Worm (Caenorhabditis elegans) whole organism, mixed stage, embryonic: ENCODE results near the gene twk-18.

ENCODE experiments used
- M03D4.4 ChIP-seq: sonication (generic microtip); optimal IDR thresholded peaks from 2 replicates; lab custom pipeline; 2017; ENCODE audit warnings: mild to moderate bottlenecking, missing genetic modification characterization, missing compliant biosample characterization
- blmp-1 ChIP-seq: fragments of 150-350 bp; optimal IDR thresholded peaks from 2 replicates; lab custom pipeline; 2014; ENCODE audit warnings: missing biosample characterization, missing genetic modification characterization
- ceh-39 ChIP-seq: fragments of 150-350 bp; optimal IDR thresholded peaks from 2 replicates; lab custom pipeline; 2014; ENCODE audit warnings: missing biosample characterization, missing genetic modification characterization
- ceh-83 ChIP-seq: fragments of 200-800 bp; sonication (Bioruptor generic); optimal IDR thresholded peaks from 2 replicates; lab custom pipeline; 2018; ENCODE audit warnings: mild to moderate bottlenecking, missing genetic modification characterization, missing compliant biosample characterization
- ces-1 ChIP-seq: fragments of 150-350 bp; optimal IDR thresholded peaks from 2 replicates; lab custom pipeline; 2014; ENCODE audit warnings: missing biosample characterization, missing genetic modification reagents, missing genetic modification characterization
- cnd-1 ChIP-seq: fragments of 200-800 bp; sonication (Bioruptor generic); optimal IDR thresholded peaks from 2 replicates; lab custom pipeline; 2018; ENCODE audit warnings: mild to moderate bottlenecking, missing genetic modification characterization, missing compliant biosample characterization
- drap-1 ChIP-seq: fragments of 200-800 bp; sonication (Bioruptor generic); optimal IDR thresholded peaks from 3 replicates; lab custom pipeline; 2018; ENCODE audit warnings: mild to moderate bottlenecking, missing genetic modification characterization, missing compliant biosample characterization
- elt-1 ChIP-seq: sonication (generic microtip); optimal IDR thresholded peaks from 2 replicates; lab custom pipeline; 2017; ENCODE audit warnings: missing genetic modification characterization, mild to moderate bottlenecking, missing compliant biosample characterization, antibody characterized with exemption, moderate library complexity, borderline replicate concordance; ENCODE audit not compliant: insufficient read depth
- elt-3 ChIP-seq: fragments of 150-350 bp; optimal IDR thresholded peaks from 2 replicates; lab custom pipeline; 2014; ENCODE audit warnings: missing biosample characterization, missing genetic modification characterization
- flh-1 ChIP-seq: fragments of 200-800 bp; sonication (Bioruptor generic); optimal IDR thresholded peaks from 2 replicates; lab custom pipeline; 2018; ENCODE audit warnings: mild to moderate bottlenecking, missing genetic modification characterization, moderate library complexity, missing compliant biosample characterization
- ham-2 ChIP-seq: fragments of 200-800 bp; sonication (Bioruptor generic); optimal IDR thresholded peaks from 2 replicates; lab custom pipeline; 2018; ENCODE audit warnings: mild to moderate bottlenecking, missing genetic modification characterization, missing compliant biosample characterization
- hlh-1 ChIP-seq: fragments of 150-350 bp; optimal IDR thresholded peaks from 2 replicates; lab custom pipeline; 2014; ENCODE audit warnings: missing biosample characterization, missing genetic modification reagents, missing genetic modification characterization
- lin-13 ChIP-seq: fragments of 150-350 bp; optimal IDR thresholded peaks from 2 replicates; lab custom pipeline; 2014; ENCODE audit warnings: missing biosample characterization, missing genetic modification characterization
- lin-32 ChIP-seq: fragments of 200-800 bp; sonication (Bioruptor generic); optimal IDR thresholded peaks from 2 replicates; lab custom pipeline; 2018; ENCODE audit warnings: mild to moderate bottlenecking, missing genetic modification characterization, missing compliant biosample characterization
- lsy-2 ChIP-seq: fragments of 150-350 bp; optimal IDR thresholded peaks from 2 replicates; lab custom pipeline; 2014; ENCODE audit warnings: missing biosample characterization, missing genetic modification characterization
- mab-5 ChIP-seq: fragments of 150-350 bp; optimal IDR thresholded peaks from 2 replicates; lab custom pipeline; 2014; ENCODE audit warnings: missing biosample characterization, missing genetic modification characterization
- mep-1 ChIP-seq: fragments of 150-350 bp; optimal IDR thresholded peaks from 2 replicates; lab custom pipeline; 2017; ENCODE audit warnings: missing biosample characterization, missing genetic modification reagents, missing genetic modification characterization, inconsistent platforms
- mls-2 ChIP-seq: sonication (generic microtip); optimal IDR thresholded peaks from 2 replicates; lab custom pipeline; 2016; ENCODE audit warnings: mild to moderate bottlenecking, missing genetic modification characterization, moderate library complexity, missing compliant biosample characterization
- nhr-12 ChIP-seq: fragments of 150-350 bp; optimal IDR thresholded peaks from 2 replicates; lab custom pipeline; 2014; ENCODE audit warnings: missing biosample characterization, missing genetic modification characterization
- nhr-237 ChIP-seq: fragments of 150-350 bp; optimal IDR thresholded peaks from 2 replicates; lab custom pipeline; 2014; ENCODE audit warnings: missing biosample characterization, missing genetic modification characterization
- nhr-28 ChIP-seq: fragments of 150-350 bp; optimal IDR thresholded peaks from 2 replicates; lab custom pipeline; 2014; ENCODE audit warnings: missing biosample characterization, missing genetic modification characterization
- nhr-76 ChIP-seq: sonication (generic microtip); optimal IDR thresholded peaks from 2 replicates; lab custom pipeline; 2017; ENCODE audit warnings: missing biosample characterization, missing genetic modification characterization
- pha-4 ChIP-seq: fragments of 150-350 bp; optimal IDR thresholded peaks from 2 replicates; lab custom pipeline; 2018; ENCODE audit warnings: missing biosample characterization, missing genetic modification reagents, missing genetic modification characterization
- sem-2 ChIP-seq: fragments of 200-800 bp; sonication (Bioruptor generic); optimal IDR thresholded peaks from 2 replicates; lab custom pipeline; 2018; ENCODE audit warnings: mild to moderate bottlenecking, missing genetic modification characterization, missing compliant biosample characterization
- snpc-4 ChIP-seq: fragments of 150-350 bp; optimal IDR thresholded peaks from 2 replicates; lab custom pipeline; 2014; ENCODE audit warnings: missing biosample characterization, missing genetic modification characterization
- sptf-1 ChIP-seq: sonication (generic microtip); optimal IDR thresholded peaks from 2 replicates; lab custom pipeline; 2017; ENCODE audit warnings: mild to moderate bottlenecking, missing genetic modification characterization, moderate library complexity, missing compliant biosample characterization
- tbx-8 ChIP-seq: fragments of 200-800 bp; sonication (Bioruptor generic); optimal IDR thresholded peaks from 2 replicates; lab custom pipeline; 2018; ENCODE audit warnings: mild to moderate bottlenecking, missing genetic modification characterization, moderate library complexity, missing compliant biosample characterization
- unc-120 ChIP-seq: sonication (generic microtip); optimal IDR thresholded peaks from 2 replicates; lab custom pipeline; 2017; ENCODE audit warnings: missing genetic modification characterization, missing compliant biosample characterization; ENCODE audit not compliant: poor library complexity, severe bottlenecking
- unc-39 ChIP-seq: fragments of 150-350 bp; optimal IDR thresholded peaks from 2 replicates; lab custom pipeline; 2014; ENCODE audit warnings: missing biosample characterization, missing genetic modification characterization
- unc-62 ChIP-seq: fragments of 150-350 bp; optimal IDR thresholded peaks from 2 replicates; lab custom pipeline; 2014; ENCODE audit warnings: missing biosample characterization, missing genetic modification reagents, missing genetic modification characterization
- zip-8 ChIP-seq: fragments of 150-350 bp; optimal IDR thresholded peaks from 2 replicates; lab custom pipeline; 2014; ENCODE audit warnings: missing biosample characterization, missing genetic modification characterization
- ztf-11 ChIP-seq: fragments of 150-350 bp; optimal IDR thresholded peaks from 2 replicates; lab custom pipeline; 2014; ENCODE audit warnings: missing biosample characterization, missing genetic modification characterization

The twk-18 gene

DNA sequence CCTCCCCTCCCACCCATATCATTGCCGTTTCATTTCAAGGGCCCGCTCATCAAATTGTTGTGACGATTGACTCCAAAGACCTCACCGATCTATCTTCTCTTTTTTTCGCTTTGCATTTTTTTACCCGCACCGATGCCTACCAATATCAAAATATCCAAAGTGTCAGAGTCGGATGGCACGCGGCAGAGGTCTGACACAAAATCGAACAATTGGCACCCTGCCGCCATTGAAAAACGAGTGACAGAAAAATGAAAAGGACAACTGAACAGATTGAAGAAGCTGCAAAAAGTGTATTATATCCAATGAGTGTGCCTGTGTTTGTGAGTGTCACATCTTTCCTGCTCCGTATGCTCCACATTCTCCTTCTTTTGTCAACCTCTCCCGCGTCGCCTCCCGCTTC lies 1.5 kb upstream of the twk-18 start:
- TF ChIP-seq cnd-1 (no peak), unc-120 (tag; lab: Kevin White, UChicago) (peak; percentile 54), sem-2 (no peak), zip-8 (tag; lab: Kevin White, UChicago) (no peak), elt-1 (no peak), snpc-4 (no peak), nhr-12 (tag; lab: Kevin White, UChicago) (no peak), flh-1 (GFP tag; lab: Kevin White, UChicago) (no peak), unc-62 (peak; percentile 85), hlh-1 (tag; lab: Kevin White, UChicago) (peak; percentile 28)

- TF ChIP-seq unc-62 (no peak), ceh-39 (tag; lab: Kevin White, UChicago) (no peak), lin-32 (GFP tag; lab: Kevin White, UChicago) (no peak), elt-3 (tag; lab: Kevin White, UChicago) (no peak), M03D4.4 (tag; lab: Kevin White, UChicago) (no peak)
- TF ChIP-seq, all 35 proteins: peak for 0
These were observed 4.0 kb downstream of the twk-18 start, which contains the start of gene C24A3.4 for ce11 chrX:8991856-8992456. TSS of gene C24A3.4 (plus strand) at chrX:8992406.

DNA sequence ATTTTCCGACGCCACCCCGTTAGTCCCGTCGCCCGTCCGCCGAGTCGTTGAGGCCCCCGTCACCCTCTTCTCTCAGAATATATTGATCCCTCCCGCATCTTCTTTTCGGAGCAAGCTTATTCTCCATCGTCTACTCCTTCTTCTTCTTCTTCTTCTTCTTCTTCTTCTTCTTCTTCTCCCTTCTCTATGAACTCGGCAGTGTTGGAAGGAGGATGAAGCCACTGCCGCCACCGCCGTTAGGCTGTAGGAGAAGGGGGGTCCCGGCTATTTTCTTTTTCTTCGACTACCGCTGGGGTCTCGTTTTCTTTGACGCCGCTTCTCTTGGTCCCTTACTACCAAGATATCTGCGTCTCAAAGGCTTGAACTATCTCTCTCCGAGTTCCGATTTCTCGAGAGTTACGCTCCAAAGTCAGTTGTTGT lies 7.6 kb downstream of the twk-18 start:
- TF ChIP-seq mep-1 (tag; lab: Kevin White, UChicago) (no peak), ceh-39 (tag; lab: Kevin White, UChicago) (no peak), elt-1 (no peak), hlh-1 (tag; lab: Kevin White, UChicago) (peak; percentile 89), sptf-1 (tag; lab: Kevin White, UChicago) (peak; percentile 55), unc-62 (peak; percentile 42), drap-1 (GFP tag; lab: Kevin White, UChicago) (peak; percentile 29), nhr-12 (tag; lab: Kevin White, UChicago) (no peak), nhr-237 (tag; lab: Kevin White, UChicago) (no peak), sem-2 (no peak), tbx-8 (GFP tag; lab: Kevin White, UChicago) (no peak), zip-8 (tag; lab: Kevin White, UChicago) (no peak), pha-4 (tag; lab: Kevin White, UChicago) (no peak), snpc-4 (no peak), cnd-1 (no peak), blmp-1 (tag; lab: Kevin White, UChicago) (no peak), ztf-11 (tag; lab: Kevin White, UChicago) (no peak), unc-39 (tag; lab: Kevin White, UChicago) (no peak), elt-3 (tag; lab: Kevin White, UChicago) (no peak), lin-32 (GFP tag; lab: Kevin White, UChicago) (no peak), lin-13 (tag; lab: Kevin White, UChicago) (no peak), ceh-83 (GFP tag; lab: Kevin White, UChicago) (no peak), ham-2 (GFP tag; lab: Kevin White, UChicago) (no peak), ces-1 (GFP tag; lab: Kevin White, UChicago) (peak; percentile 30), unc-120 (tag; lab: Kevin White, UChicago) (peak; percentile 77), lsy-2 (tag; lab: Kevin White, UChicago) (no peak), nhr-28 (tag; lab: Kevin White, UChicago) (no peak), mls-2 (tag; lab: Kevin White, UChicago) (peak; percentile 50), mab-5 (tag; lab: Kevin White, UChicago) (no peak), nhr-76 (tag; lab: Kevin White, UChicago) (no peak)

ce11 chrX:8996496-8997116 lies 8.7 kb downstream of the twk-18 start:
- peak; percentile 58 for TF ChIP-seq ces-1 (GFP tag; lab: Kevin White, UChicago)
- TF ChIP-seq nhr-12 (tag; lab: Kevin White, UChicago): no peak
- TF ChIP-seq, all 35 proteins: peak for 1
